Fruit fly (Drosophila melanogaster): Measurements from ENCODE around the gene Nop56.
A peak's percentile ranks its signal among the peaks of the same experiment; 100 is the strongest.

Nop56 gene

dm6 chr3R:22464611-22465113 is 43.8 kb upstream of the Nop56 start, which contains the start of gene CG7054 (continued):
- no peak for TF ChIP-seq B-H1 (GFP tag; IDR thresholded peaks at IDR 0.05)
- no peak for TF ChIP-seq CkIIα-i1 (GFP tag; IDR thresholded peaks at IDR 0.05)
- peak; percentile 32 for TF ChIP-seq CG1603 (tag; optimal IDR thresholded peaks at IDR 0.05)
- TF ChIP-seq CG5180 (GFP tag; optimal IDR thresholded peaks at IDR 0.05) = no peak
- no peak for TF ChIP-seq fu2 (GFP tag; optimal IDR thresholded peaks at IDR 0.05)
- TF ChIP-seq HHEX (GFP tag; optimal IDR thresholded peaks at IDR 0.05) = no peak
- TF ChIP-seq row (GFP tag; IDR thresholded peaks at IDR 0.05) = peak; percentile 47; the same call in 2 of the 3 replicates
- TF ChIP-seq chn (GFP tag; optimal IDR thresholded peaks at IDR 0.05) = no peak
- TF ChIP-seq Vsx1 (GFP tag; optimal IDR thresholded peaks at IDR 0.05) = no peak
- TF ChIP-seq PHDP (tag; optimal IDR thresholded peaks at IDR 0.05) = peak; percentile 51
- TF ChIP-seq unpg (GFP tag; optimal IDR thresholded peaks at IDR 0.05) = peak; percentile 22
- peak; percentile 35 for TF ChIP-seq CoRest (tag; optimal IDR thresholded peaks at IDR 0.05)
- no peak for TF ChIP-seq aop (GFP tag; IDR thresholded peaks at IDR 0.05)
- TF ChIP-seq E2f2 (GFP tag; IDR thresholded peaks at IDR 0.05) = peak; percentile 29; the same call in 1 of the 2 replicates
- no peak for TF ChIP-seq D19B (GFP tag; optimal IDR thresholded peaks at IDR 0.05)
- peak; percentile 32 for TF ChIP-seq Sox102F (GFP tag; optimal IDR thresholded peaks at IDR 0.05)
- TF ChIP-seq gcm (GFP tag; optimal IDR thresholded peaks at IDR 0.05) = peak; percentile 2
- TF ChIP-seq Meics (GFP tag; optimal IDR thresholded peaks at IDR 0.05) = peak; percentile 36
- peak; percentile 81 for TF ChIP-seq sug (tag; optimal IDR thresholded peaks at IDR 0.05)
- peak; percentile 10 for TF ChIP-seq Xbp1 (GFP tag; optimal IDR thresholded peaks at IDR 0.05)
- no peak for TF ChIP-seq CG17912 (GFP tag; optimal IDR thresholded peaks at IDR 0.05)
- TF ChIP-seq CG10274 (GFP tag; optimal IDR thresholded peaks at IDR 0.05) = peak; percentile 84
- no peak for TF ChIP-seq lola (GFP tag; optimal IDR thresholded peaks at IDR 0.05)
- TF ChIP-seq caup (GFP tag; optimal IDR thresholded peaks at IDR 0.05; ENCODE audit: severe bottlenecking) = peak; percentile 63
- TF ChIP-seq CG7963 (GFP tag; IDR thresholded peaks at IDR 0.05; ENCODE audit: partially characterized antibody) = no peak
- TF ChIP-seq Dad (GFP tag; optimal IDR thresholded peaks at IDR 0.05) = no peak
- TF ChIP-seq B-H2 (GFP tag; optimal IDR thresholded peaks at IDR 0.05) = peak; percentile 66
- no peak for TF ChIP-seq CG1529 (GFP tag; optimal IDR thresholded peaks at IDR 0.05)
- TF ChIP-seq CG12391 (tag; optimal IDR thresholded peaks at IDR 0.05) = no peak
- no peak for TF ChIP-seq Pdp1 (GFP tag; optimal IDR thresholded peaks at IDR 0.05)
- TF ChIP-seq CG11695 (GFP tag; IDR thresholded peaks at IDR 0.05) = 0 out of 3 replicates have a peak, but pooled peaks have one; percentile 24
- no peak for TF ChIP-seq CG1024 (GFP tag; IDR thresholded peaks at IDR 0.05)
- TF ChIP-seq Jarid2 (GFP tag; optimal IDR thresholded peaks at IDR 0.05) = no peak
- no peak for TF ChIP-seq CG3838 (GFP tag; optimal IDR thresholded peaks at IDR 0.05)
- peak; percentile 9 for TF ChIP-seq CG13775 (GFP tag; optimal IDR thresholded peaks at IDR 0.05)
- TF ChIP-seq CG16815 (GFP tag; optimal IDR thresholded peaks at IDR 0.05) = no peak
- TF ChIP-seq CG1233 (GFP tag; optimal IDR thresholded peaks at IDR 0.05) = peak; percentile 13
- TF ChIP-seq ase (GFP tag; IDR thresholded peaks at IDR 0.05) = no peak
- TF ChIP-seq cwo (GFP tag; optimal IDR thresholded peaks at IDR 0.05) = peak; percentile 61
- no peak for TF ChIP-seq da (GFP tag; optimal IDR thresholded peaks at IDR 0.05)
- TF ChIP-seq CG14014 (GFP tag; IDR thresholded peaks at IDR 0.05) = peak; percentile 26; the same call in 1 of the 2 replicates
- peak; percentile 74 for TF ChIP-seq Med (GFP tag)
- peak; percentile 41 for TF ChIP-seq CG9932 (GFP tag; IDR thresholded peaks at IDR 0.05)
- peak; percentile 15 for TF ChIP-seq Dp (GFP tag; optimal IDR thresholded peaks at IDR 0.05)
- peak; percentile 42 for TF ChIP-seq odd (GFP tag; optimal IDR thresholded peaks at IDR 0.05)
- TF ChIP-seq sens (GFP tag) = peak; percentile 13
- 0 out of 3 replicates have a peak, but pooled peaks have one; percentile 23 for TF ChIP-seq Dbx (GFP tag; IDR thresholded peaks at IDR 0.05)
- peak; percentile 45 for TF ChIP-seq Fer3 (tag; optimal IDR thresholded peaks at IDR 0.05)
- TF ChIP-seq org-1 (GFP tag; optimal IDR thresholded peaks at IDR 0.05) = no peak
- no peak for TF ChIP-seq yki (optimal IDR thresholded peaks at IDR 0.05)

All from whole organism, embryonic.